Worm (Caenorhabditis elegans): Measurements from ENCODE around the gene C04C11.1.

DNA sequence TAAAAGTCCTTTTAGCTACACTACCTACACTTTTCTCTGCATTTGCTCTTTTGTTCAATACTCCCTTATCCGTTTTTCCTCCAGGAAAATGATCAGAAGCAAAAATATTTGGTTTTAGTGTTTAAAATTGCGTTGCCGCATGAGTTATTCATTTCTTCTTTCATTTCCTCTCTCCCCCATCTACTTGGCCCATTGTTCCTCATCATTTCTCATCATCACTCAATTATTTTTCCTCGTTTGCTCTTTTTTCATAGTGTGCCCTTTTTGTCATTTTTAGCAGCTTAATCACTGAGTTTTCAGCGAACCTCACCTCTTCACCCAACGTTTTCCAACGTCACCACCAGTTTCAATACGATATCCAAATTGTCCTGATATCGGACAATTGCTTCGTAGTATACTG is 28.8 kb downstream of the C04C11.1 start, which contains the start of gene dyc-1:
- no peak for TF ChIP-seq ztf-29 (GFP tag; IDR thresholded peaks at IDR 0.05)
- TF ChIP-seq flt-1 (GFP tag; IDR thresholded peaks at IDR 0.05), result no peak

All from whole organism, midembryonic.